Fruit fly (Drosophila melanogaster) whole organism, embryonic: Measurements from ENCODE around the gene mEFTs.

Source experiments
- ATbp ChIP-seq: fragments of 200-800 bp; sonication (Bioruptor generic); optimal IDR thresholded peaks from 2 replicates; lab custom pipeline; 2017; ENCODE audit warnings: missing biosample characterization, mild to moderate bottlenecking, missing genetic modification characterization, missing genetic modification reagents
- BEAF-32 ChIP-seq: fragments of 200-800 bp; sonication (Bioruptor generic); optimal IDR thresholded peaks from 3 replicates; lab custom pipeline; 2017; ENCODE audit warnings: missing biosample characterization, missing genetic modification characterization, mild to moderate bottlenecking, moderate library complexity, missing genetic modification reagents
- BtbVII ChIP-seq: fragments of 200-800 bp; sonication (Bioruptor generic); optimal IDR thresholded peaks from 3 replicates; lab custom pipeline; 2017; ENCODE audit warnings: missing biosample characterization, mild to moderate bottlenecking, missing genetic modification characterization
- C15 ChIP-seq: fragments of 200-800 bp; sonication (Bioruptor generic); IDR thresholded peaks from 3 replicates; pipeline ENCODE4 v1.3.6; 2022; ENCODE audit warnings: missing biosample characterization, missing genetic modification characterization
- CG10366 ChIP-seq: fragments of 200-800 bp; sonication (Bioruptor generic); IDR thresholded peaks from 2 replicates; pipeline ENCODE4 v1.3.6; 2022; ENCODE audit warnings: missing biosample characterization, missing genetic modification characterization
- CG10462 ChIP-seq: fragments of 200-800 bp; sonication (Bioruptor generic); optimal IDR thresholded peaks from 2 replicates; lab custom pipeline; 2016; ENCODE audit warnings: missing biosample characterization, missing genetic modification characterization
- CG10959 ChIP-seq: fragments of 200-800 bp; sonication (Bioruptor generic); IDR thresholded peaks from 2 replicates; pipeline ENCODE4 v1.3.6; 2022; ENCODE audit warnings: missing biosample characterization, missing genetic modification characterization
- CG11247 ChIP-seq: fragments of 200-800 bp; sonication (Bioruptor generic); IDR thresholded peaks from 2 replicates; pipeline ENCODE4 v1.3.6; 2022; ENCODE audit warnings: missing biosample characterization, missing genetic modification characterization
- CG14965 ChIP-seq: fragments of 200-800 bp; sonication (Bioruptor generic); optimal IDR thresholded peaks from 2 replicates; lab custom pipeline; 2016; ENCODE audit warnings: missing biosample characterization, missing genetic modification characterization, borderline replicate concordance
- CG16863 ChIP-seq: fragments of 200-800 bp; sonication (Bioruptor generic); optimal IDR thresholded peaks from 3 replicates; lab custom pipeline; 2016; ENCODE audit warnings: missing biosample characterization, missing genetic modification characterization
- CG18011 ChIP-seq: fragments of 200-800 bp; sonication (Bioruptor generic); optimal IDR thresholded peaks from 2 replicates; lab custom pipeline; 2017; ENCODE audit warnings: missing biosample characterization, missing genetic modification characterization, mild to moderate bottlenecking, moderate library complexity, missing genotype
- CG18476 ChIP-seq: fragments of 200-800 bp; sonication (Bioruptor generic); optimal IDR thresholded peaks from 2 replicates; lab custom pipeline; 2016; ENCODE audit warnings: missing biosample characterization, mild to moderate bottlenecking, missing genetic modification characterization
- CG2712 ChIP-seq: fragments of 200-800 bp; optimal IDR thresholded peaks from 3 replicates; lab custom pipeline; 2019; ENCODE audit warnings: missing biosample characterization, mild to moderate bottlenecking, missing genetic modification characterization, moderate library complexity
- CG31388 ChIP-seq: fragments of 200-800 bp; sonication (Bioruptor generic); optimal IDR thresholded peaks from 2 replicates; lab custom pipeline; 2016; ENCODE audit warnings: missing biosample characterization, missing genetic modification characterization
- CG34224 ChIP-seq: fragments of 200-800 bp; sonication (Bioruptor generic); IDR thresholded peaks from 3 replicates; pipeline ENCODE4 v1.3.6; 2022; ENCODE audit warnings: missing biosample characterization, missing genetic modification characterization; ENCODE audit not compliant: partially characterized antibody
- CG3726 ChIP-seq: fragments of 200-800 bp; sonication (Bioruptor generic); IDR thresholded peaks from 3 replicates; pipeline ENCODE4, ENCODE4 v1.3.6; 2022; ENCODE audit warnings: missing biosample characterization, missing genetic modification characterization
- CG4404 ChIP-seq: fragments of 200-800 bp; sonication (Bioruptor generic); IDR thresholded peaks from 2 replicates; pipeline ENCODE4 v1.3.6; 2022; ENCODE audit warnings: missing biosample characterization, missing genetic modification characterization
- CG6683 ChIP-seq: fragments of 200-800 bp; sonication (Bioruptor generic); optimal IDR thresholded peaks from 2 replicates; lab custom pipeline; 2017; ENCODE audit warnings: missing biosample characterization, mild to moderate bottlenecking, missing genetic modification characterization, missing genetic modification reagents
- Dp ChIP-seq: fragments of 200-800 bp; sonication (Bioruptor generic); optimal IDR thresholded peaks from 2 replicates; lab custom pipeline; 2018; ENCODE audit warnings: missing biosample characterization, mild to moderate bottlenecking, missing genetic modification characterization, moderate library complexity
- E2f2 ChIP-seq: fragments of 200-800 bp; sonication (Bioruptor generic); IDR thresholded peaks from 2 replicates; pipeline ENCODE4 v1.3.6; 2022; ENCODE audit warnings: missing biosample characterization, missing genetic modification characterization
- Gsc ChIP-seq: fragments of 200-800 bp; sonication (Bioruptor generic); IDR thresholded peaks from 2 replicates; pipeline ENCODE4 v1.3.6; 2022; ENCODE audit warnings: missing biosample characterization, missing genetic modification characterization
- Hr51 ChIP-seq, 2 experiments: fragments of 200-800 bp; sonication (Bioruptor generic); optimal IDR thresholded peaks; 2 replicates in 1 of 2; 3 replicates in 1 of 2; lab custom pipeline; 2016 to 2018; ENCODE audit warnings: missing biosample characterization in 2 of 2, missing genetic modification characterization in 2 of 2, mild to moderate bottlenecking in 1 of 2, moderate library complexity in 1 of 2
- Myb ChIP-seq: fragments of 200-800 bp; sonication (Bioruptor generic); optimal IDR thresholded peaks from 2 replicates; lab custom pipeline; 2016; ENCODE audit warnings: missing biosample characterization, missing genetic modification characterization
- NFAT ChIP-seq: fragments of 200-800 bp; sonication (Bioruptor generic); IDR thresholded peaks from 2 replicates; pipeline ENCODE4 v1.3.6; 2022; ENCODE audit warnings: missing biosample characterization, missing genetic modification characterization
- Oli ChIP-seq: fragments of 200-800 bp; sonication (Bioruptor generic); optimal IDR thresholded peaks from 2 replicates; lab custom pipeline; 2018; ENCODE audit warnings: missing biosample characterization, mild to moderate bottlenecking, missing genetic modification characterization, moderate library complexity
- Rfx ChIP-seq: fragments of 200-800 bp; sonication (Bioruptor generic); IDR thresholded peaks from 2 replicates; pipeline ENCODE4 v1.3.6; 2022; ENCODE audit warnings: missing biosample characterization, missing genetic modification characterization
- Sry-δ ChIP-seq: fragments of 200-800 bp; sonication (Bioruptor generic); optimal IDR thresholded peaks from 2 replicates; lab custom pipeline; 2016; ENCODE audit warnings: missing biosample characterization, missing genetic modification characterization
- Vsx1 ChIP-seq: fragments of 200-800 bp; sonication (Bioruptor generic); optimal IDR thresholded peaks from 2 replicates; lab custom pipeline; 2017; ENCODE audit warnings: missing biosample characterization, mild to moderate bottlenecking, missing genetic modification characterization, missing genetic modification reagents
- Xbp1 ChIP-seq: fragments of 200-800 bp; sonication (Bioruptor generic); optimal IDR thresholded peaks from 3 replicates; lab custom pipeline; 2016; ENCODE audit warnings: missing biosample characterization, mild to moderate bottlenecking, missing genetic modification characterization
- ato ChIP-seq: fragments of 200-800 bp; sonication (Bioruptor generic); IDR thresholded peaks from 2 replicates; pipeline ENCODE4 v1.3.6; 2022; ENCODE audit warnings: missing biosample characterization, missing genetic modification characterization; ENCODE audit not compliant: partially characterized antibody
- caup ChIP-seq: fragments of 200-800 bp; sonication (Bioruptor generic); optimal IDR thresholded peaks from 3 replicates; lab custom pipeline; 2017; ENCODE audit warnings: missing biosample characterization, mild to moderate bottlenecking, missing genetic modification characterization, moderate library complexity; ENCODE audit not compliant: severe bottlenecking
- corto ChIP-seq: fragments of 200-800 bp; sonication (Bioruptor generic); optimal IDR thresholded peaks from 2 replicates; lab custom pipeline; 2016; ENCODE audit warnings: missing biosample characterization, mild to moderate bottlenecking, missing genetic modification characterization, moderate library complexity
- hth ChIP-seq: fragments of >200 bp; optimal IDR thresholded peaks from 2 replicates; lab custom pipeline; 2017; ENCODE audit warnings: inconsistent platforms
- kay ChIP-seq: fragments of 200-800 bp; sonication (Bioruptor generic); optimal IDR thresholded peaks from 2 replicates; lab custom pipeline; 2016; ENCODE audit warnings: missing biosample characterization, missing genetic modification characterization
- ken ChIP-seq: fragments of 200-800 bp; sonication (Bioruptor generic); IDR thresholded peaks from 3 replicates; pipeline ENCODE4 v1.3.6; 2022; ENCODE audit warnings: missing biosample characterization, missing genetic modification characterization
- mam ChIP-seq: fragments of 200-800 bp; sonication (Bioruptor generic); optimal IDR thresholded peaks from 3 replicates; lab custom pipeline; 2016; ENCODE audit warnings: missing biosample characterization, missing genetic modification characterization
- nerfin-1 ChIP-seq: fragments of 200-800 bp; sonication (Bioruptor generic); optimal IDR thresholded peaks from 3 replicates; lab custom pipeline; 2019; ENCODE audit warnings: missing biosample characterization, mild to moderate bottlenecking, missing genetic modification characterization, moderate library complexity
- nerfin-2 ChIP-seq: fragments of 200-800 bp; sonication (Bioruptor generic); IDR thresholded peaks from 2 replicates; pipeline ENCODE4 v1.3.6; 2022; ENCODE audit warnings: missing biosample characterization, missing genetic modification characterization; ENCODE audit not compliant: partially characterized antibody
- oc ChIP-seq: fragments of 200-800 bp; sonication (Bioruptor generic); optimal IDR thresholded peaks from 2 replicates; lab custom pipeline; 2018; ENCODE audit warnings: missing biosample characterization, mild to moderate bottlenecking, missing genetic modification characterization, moderate library complexity
- pnt ChIP-seq: fragments of 200-800 bp; sonication (Bioruptor generic); optimal IDR thresholded peaks from 3 replicates; lab custom pipeline; 2016; ENCODE audit warnings: missing biosample characterization, missing genetic modification characterization
- repo ChIP-seq: fragments of 200-800 bp; sonication (Bioruptor generic); optimal IDR thresholded peaks from 2 replicates; lab custom pipeline; 2016; ENCODE audit warnings: missing biosample characterization, missing genetic modification characterization
- rib ChIP-seq: fragments of 200-800 bp; sonication (Bioruptor generic); IDR thresholded peaks from 2 replicates; pipeline ENCODE4 v1.3.6; 2022; ENCODE audit warnings: missing biosample characterization, missing genetic modification characterization
- salm ChIP-seq: fragments of 200-800 bp; sonication (Bioruptor generic); optimal IDR thresholded peaks from 2 replicates; lab custom pipeline; 2018; ENCODE audit warnings: missing biosample characterization, mild to moderate bottlenecking, missing genetic modification characterization
- sim ChIP-seq: fragments of 200-800 bp; sonication (Bioruptor generic); IDR thresholded peaks from 2 replicates; pipeline ENCODE4 v1.3.6; 2022; ENCODE audit warnings: missing biosample characterization, missing genetic modification characterization
- sob ChIP-seq: fragments of 200-800 bp; sonication (Bioruptor generic); IDR thresholded peaks from 2 replicates; pipeline ENCODE4 v1.3.6; 2022; ENCODE audit warnings: missing biosample characterization, missing genetic modification characterization
- stc ChIP-seq: fragments of 200-800 bp; sonication (Bioruptor generic); IDR thresholded peaks from 2 replicates; pipeline ENCODE4 v1.3.6; 2022; ENCODE audit warnings: missing biosample characterization, missing genetic modification characterization
- vnd ChIP-seq: fragments of 200-800 bp; sonication (Bioruptor generic); IDR thresholded peaks from 3 replicates; pipeline ENCODE4 v1.3.6; 2022; ENCODE audit warnings: missing biosample characterization, missing genetic modification characterization; ENCODE audit not compliant: partially characterized antibody
- vvl ChIP-seq: fragments of 200-800 bp; sonication (Bioruptor generic); IDR thresholded peaks from 2 replicates; pipeline ENCODE4 v1.3.6; 2022; ENCODE audit warnings: missing biosample characterization, missing genetic modification characterization

The mEFTs gene

dm6 chr2L:17450505-17451415 is 50.1 kb downstream of the mEFTs start (continued):
- TF ChIP-seq CG11247 (GFP tag; lab: Robert Waterston, UW) (no peak; the same call in 1 of the 2 replicates), Rfx (GFP tag; lab: Robert Waterston, UW) (peak; percentile 72), oc (tag; lab: Kevin White, UChicago) (peak; percentile 37), C15 (GFP tag; lab: Robert Waterston, UW) (no peak), CG18011 (GFP tag; lab: Kevin White, UChicago) (peak; percentile 51), CG31388 (no peak), Xbp1 (GFP tag; lab: Kevin White, UChicago) (peak; percentile 65), CG14965 (GFP tag; lab: Kevin White, UChicago) (no peak), CG2712 (tag; lab: Kevin White, UChicago) (peak; percentile 72), mam (GFP tag; lab: Kevin White, UChicago) (peak; percentile 33), CG18476 (GFP tag; lab: Kevin White, UChicago) (peak; percentile 46), sim (GFP tag; lab: Robert Waterston, UW) (no peak), Vsx1 (peak; percentile 33), CG10959 (GFP tag; lab: Robert Waterston, UW) (no peak), nerfin-1 (tag; lab: Kevin White, UChicago) (peak; percentile 13), caup (GFP tag; lab: Kevin White, UChicago) (peak; percentile 73), NFAT (GFP tag; lab: Robert Waterston, UW) (no peak; the same call in 1 of the 2 replicates), corto (GFP tag; lab: Kevin White, UChicago) (no peak), repo (GFP tag; lab: Kevin White, UChicago) (no peak), hth (lab: Kevin White, UChicago) (no peak), BEAF-32 (GFP tag; lab: Kevin White, UChicago) (no peak), vvl (GFP tag; lab: Robert Waterston, UW) (no peak), BtbVII (GFP tag; lab: Kevin White, UChicago) (peak; percentile 50), CG10366 (GFP tag; lab: Robert Waterston, UW) (peak; percentile 23; the same call in 1 of the 2 replicates), CG10462 (peak; percentile 11), ato (GFP tag; lab: Robert Waterston, UW) (no peak), CG3726 (no peak), CG16863 (no peak), nerfin-2 (no peak), Oli (tag; lab: Kevin White, UChicago) (peak; percentile 72), sob (GFP tag; lab: Robert Waterston, UW) (peak; percentile 50; the same call in 1 of the 2 replicates), ATbp (GFP tag; lab: Kevin White, UChicago) (peak; percentile 41), vnd (GFP tag; lab: Robert Waterston, UW) (no peak), kay (peak; percentile 97), Myb (peak; percentile 26), Gsc (GFP tag; lab: Robert Waterston, UW) (no peak), rib (GFP tag; lab: Robert Waterston, UW) (peak; percentile 10; the same call in 1 of the 2 replicates), CG4404 (no peak), Hr51 (GFP tag; optimal IDR thresholded peaks at IDR 0.05; lab: Kevin White, UChicago) (peak; percentile 6 to 84), Dp (GFP tag; lab: Kevin White, UChicago) (no peak), ken (GFP tag; lab: Robert Waterston, UW) (peak; percentile 46; the same call in 1 of the 3 replicates), Sry-δ (GFP tag; lab: Kevin White, UChicago) (peak; percentile 2), pnt (GFP tag; lab: Kevin White, UChicago) (peak; percentile 4), CG6683 (peak; percentile 24), E2f2 (GFP tag; lab: Robert Waterston, UW) (peak; percentile 41; the same call in 1 of the 2 replicates), salm (tag; lab: Kevin White, UChicago) (no peak), stc (peak; percentile 69), CG34224 (GFP tag; lab: Robert Waterston, UW) (no peak; the same call in 2 of the 3 replicates)
